Worm (Caenorhabditis elegans): ENCODE data around the gene gtf-2E2.
A peak's percentile ranks its signal among the peaks of the same experiment; 100 is the strongest.

The gtf-2E2 gene

DNA sequence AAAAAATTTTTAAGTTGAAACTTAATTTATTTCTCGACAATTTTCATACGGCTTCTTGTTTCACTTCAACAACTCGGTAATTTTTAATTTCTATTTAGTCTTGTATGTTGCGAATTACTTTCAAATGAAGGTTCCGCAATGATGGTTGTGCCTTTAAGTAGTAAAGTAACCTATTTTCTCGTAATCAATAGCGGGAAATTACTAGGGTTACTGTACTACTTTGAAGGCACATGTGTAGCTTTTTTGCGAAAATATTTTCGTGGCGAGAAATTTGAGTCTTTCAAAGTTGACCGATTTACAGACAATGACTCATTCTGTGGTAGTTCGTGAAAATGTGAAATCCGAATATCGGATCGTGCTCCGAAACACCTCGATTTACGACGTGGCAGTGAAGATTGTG lies 24.1 kb downstream of the gtf-2E2 start, which contains the start of gene B0334.10:
Gene B0334.10, plus strand, starts transcription at position 301 of the 400 bp plus-strand sequence.
- TF ChIP-seq skn-1 (tag; optimal IDR thresholded peaks at IDR 0.05) = no peak
- no peak for TF ChIP-seq snpc-4 (tag; optimal IDR thresholded peaks at IDR 0.05)
- TF ChIP-seq R02D3.7 (tag; optimal IDR thresholded peaks at IDR 0.05) = no peak
- TF ChIP-seq elt-2 (tag; optimal IDR thresholded peaks at IDR 0.05) = no peak
- no peak for TF ChIP-seq nhr-77 (tag; optimal IDR thresholded peaks at IDR 0.05)
- no peak for TF ChIP-seq ceh-82 (tag; optimal IDR thresholded peaks at IDR 0.05)
- TF ChIP-seq elt-1 (tag; optimal IDR thresholded peaks at IDR 0.05) = no peak
- no peak for TF ChIP-seq fkh-2 (tag; optimal IDR thresholded peaks at IDR 0.05)
- no peak for TF ChIP-seq fkh-10 (GFP tag; optimal IDR thresholded peaks at IDR 0.05)
- TF ChIP-seq tbx-2 (tag; optimal IDR thresholded peaks at IDR 0.05) = no peak

DNA sequence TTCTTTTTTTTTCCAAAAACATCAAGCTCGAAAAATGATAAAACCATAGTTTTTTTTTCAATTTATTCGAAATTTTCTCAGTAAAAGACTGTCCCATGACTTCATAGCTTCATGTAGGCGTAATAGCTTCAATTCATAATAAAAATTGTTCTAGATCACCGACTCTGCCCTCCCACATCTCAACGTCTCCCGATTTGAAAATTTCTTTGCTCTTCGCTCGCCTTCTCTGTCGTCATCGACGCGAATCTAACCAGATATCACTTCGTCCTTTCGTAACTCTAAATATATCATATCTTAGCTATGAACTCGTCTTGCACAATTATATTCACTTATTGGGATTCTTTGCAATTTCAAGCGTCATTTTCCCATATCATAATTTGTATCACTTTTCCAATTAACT lies 27.5 kb downstream of the gtf-2E2 start, which contains the start of gene srh-44:
Gene srh-44, plus strand, starts transcription at position 301 of the 400 bp plus-strand sequence.
- TF ChIP-seq zag-1 (tag; optimal IDR thresholded peaks at IDR 0.05) (no peak), egl-27 (tag; optimal IDR thresholded peaks at IDR 0.05) (no peak), nhr-11 (tag; optimal IDR thresholded peaks at IDR 0.05) (no peak), lsy-12 (tag; optimal IDR thresholded peaks at IDR 0.05) (no peak), ztf-11 (tag; optimal IDR thresholded peaks at IDR 0.05) (no peak), nhr-237 (tag; optimal IDR thresholded peaks at IDR 0.05) (no peak), ceh-82 (tag; optimal IDR thresholded peaks at IDR 0.05) (no peak), skn-1 (tag; optimal IDR thresholded peaks at IDR 0.05) (no peak), sea-2 (GFP tag; optimal IDR thresholded peaks at IDR 0.05) (no peak), tbx-2 (tag; optimal IDR thresholded peaks at IDR 0.05) (no peak), fos-1 (tag; optimal IDR thresholded peaks at IDR 0.05) (no peak)

DNA sequence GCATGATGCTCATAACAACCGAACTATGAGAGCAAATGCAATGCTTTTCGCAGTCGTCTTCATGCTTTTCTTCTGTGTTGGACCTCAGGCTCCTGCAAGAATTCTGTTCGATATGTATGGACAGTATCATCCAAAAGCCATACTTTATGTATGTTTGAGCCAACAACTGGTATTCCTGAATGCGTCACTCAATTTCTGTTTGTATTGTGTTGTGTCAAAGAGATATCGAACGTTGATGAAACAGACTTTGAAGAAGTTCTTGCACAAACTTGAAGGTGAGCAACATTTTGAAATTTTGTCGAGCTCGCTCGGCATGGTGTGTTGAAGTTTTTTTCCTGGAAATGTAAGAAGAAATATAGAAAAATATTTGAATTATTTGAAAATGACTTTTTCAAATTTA lies 29.4 kb downstream of the gtf-2E2 start:
- TF ChIP-seq egl-5 (tag; optimal IDR thresholded peaks at IDR 0.05) (no peak), aly-2 (tag; optimal IDR thresholded peaks at IDR 0.05) (no peak), nhr-28 (tag; optimal IDR thresholded peaks at IDR 0.05) (no peak), unc-62 (GFP tag; optimal IDR thresholded peaks at IDR 0.05) (no peak), ama-1 (optimal IDR thresholded peaks at IDR 0.05) (no peak), lin-39 (tag; optimal IDR thresholded peaks at IDR 0.05) (no peak), ceh-9 (tag; optimal IDR thresholded peaks at IDR 0.05) (no peak), ceh-28 (tag; optimal IDR thresholded peaks at IDR 0.05) (no peak), R02D3.7 (tag; optimal IDR thresholded peaks at IDR 0.05) (no peak), sea-2 (GFP tag; optimal IDR thresholded peaks at IDR 0.05) (no peak), elt-1 (tag; optimal IDR thresholded peaks at IDR 0.05) (no peak), nhr-23 (tag; optimal IDR thresholded peaks at IDR 0.05) (no peak), jun-1 (tag; optimal IDR thresholded peaks at IDR 0.05) (no peak), pha-4 (tag; optimal IDR thresholded peaks at IDR 0.05) (no peak), nhr-237 (tag; optimal IDR thresholded peaks at IDR 0.05) (no peak), ceh-16 (tag; optimal IDR thresholded peaks at IDR 0.05) (no peak)

DNA sequence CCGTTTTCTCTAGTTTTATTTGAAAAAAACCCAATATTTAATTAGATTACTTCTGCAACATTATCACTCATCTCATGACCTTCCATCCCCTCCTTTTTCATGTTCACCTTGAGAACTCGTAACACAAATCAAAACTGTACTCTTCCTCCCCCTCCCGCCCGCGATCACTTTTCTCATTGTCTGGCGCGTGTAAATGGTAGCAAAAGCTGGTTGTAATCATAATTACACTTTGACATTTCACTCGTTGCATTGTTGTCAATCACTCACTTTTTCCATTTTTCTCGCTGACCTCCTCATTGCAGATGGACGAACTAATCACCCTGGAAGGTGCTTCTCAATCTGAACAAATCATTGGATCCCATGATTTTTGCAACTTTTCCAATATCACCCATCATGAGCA lies 31.9 kb downstream of the gtf-2E2 start, which contains the start of gene npr-41:
Gene npr-41, plus strand, starts transcription at position 301 of the 400 bp plus-strand sequence.
- no peak for TF ChIP-seq nhr-23 (tag; optimal IDR thresholded peaks at IDR 0.05)
- peak; percentile 69 for TF ChIP-seq nhr-25 (tag; optimal IDR thresholded peaks at IDR 0.05)

DNA sequence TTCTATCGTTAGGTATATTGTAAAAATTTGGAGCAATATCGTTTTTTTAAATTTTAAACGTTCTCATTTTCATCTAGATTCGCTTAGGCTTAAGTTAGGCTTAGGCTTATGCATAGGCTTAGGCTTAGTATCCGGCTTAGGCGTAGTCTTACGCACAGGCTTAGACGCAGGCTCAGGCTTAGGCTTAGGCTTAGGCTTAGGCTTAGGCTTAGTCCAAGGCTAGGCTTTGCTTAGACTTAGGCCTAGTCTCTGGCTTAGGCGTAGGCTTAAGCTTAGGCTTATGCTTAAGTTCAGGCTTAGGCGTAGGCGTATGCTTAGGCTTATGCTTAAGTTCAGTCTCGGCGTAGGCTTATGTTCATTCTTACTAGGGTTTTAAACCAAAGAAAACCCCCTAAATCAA lies 38.5 kb downstream of the gtf-2E2 start:
- no peak for TF ChIP-seq nhr-77 (tag; optimal IDR thresholded peaks at IDR 0.05)
- no peak for TF ChIP-seq ama-1 (optimal IDR thresholded peaks at IDR 0.05)
- TF ChIP-seq nhr-11 (tag; optimal IDR thresholded peaks at IDR 0.05) = no peak
- TF ChIP-seq sea-2 (GFP tag; optimal IDR thresholded peaks at IDR 0.05) = no peak
- no peak for TF ChIP-seq unc-62 (GFP tag; optimal IDR thresholded peaks at IDR 0.05)
- TF ChIP-seq aly-2 (tag; optimal IDR thresholded peaks at IDR 0.05) = no peak
- TF ChIP-seq zag-1 (tag; optimal IDR thresholded peaks at IDR 0.05) = no peak
- no peak for TF ChIP-seq nhr-67 (tag; optimal IDR thresholded peaks at IDR 0.05)
- no peak for TF ChIP-seq ceh-82 (tag; optimal IDR thresholded peaks at IDR 0.05)
- TF ChIP-seq elt-1 (tag; optimal IDR thresholded peaks at IDR 0.05) = no peak
- no peak for TF ChIP-seq ceh-16 (tag; optimal IDR thresholded peaks at IDR 0.05)
- no peak for TF ChIP-seq pqm-1 (tag; optimal IDR thresholded peaks at IDR 0.05)
- no peak for TF ChIP-seq skn-1 (tag; optimal IDR thresholded peaks at IDR 0.05)

DNA sequence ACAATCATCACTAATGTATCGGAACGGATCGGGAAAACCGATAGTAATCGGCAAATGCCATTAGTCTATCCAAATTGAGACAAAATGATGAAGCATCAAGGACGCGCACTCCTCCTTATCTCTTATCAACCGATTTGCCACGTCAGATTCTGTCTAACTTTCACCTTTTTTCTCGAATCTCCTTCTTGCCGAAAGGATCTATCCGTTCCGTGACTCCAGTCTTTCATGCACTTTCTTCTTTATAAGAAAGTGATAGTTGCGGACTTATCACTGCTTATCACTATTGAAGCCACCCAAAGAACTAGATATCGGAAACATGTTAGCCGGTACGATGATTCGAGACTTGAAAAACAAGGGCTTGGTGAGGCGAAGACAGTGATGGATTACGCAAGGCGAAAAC lies 40.3 kb downstream of the gtf-2E2 start:
- TF ChIP-seq mdl-1 (tag; optimal IDR thresholded peaks at IDR 0.05) = no peak
- peak; percentile 49 for TF ChIP-seq nhr-23 (tag; optimal IDR thresholded peaks at IDR 0.05)
- peak; percentile 39 for TF ChIP-seq tbx-2 (tag; optimal IDR thresholded peaks at IDR 0.05)
- no peak for TF ChIP-seq nhr-76 (tag; optimal IDR thresholded peaks at IDR 0.05)
- TF ChIP-seq nhr-43 (tag; optimal IDR thresholded peaks at IDR 0.05; ENCODE audit: poor library complexity, severe bottlenecking) = peak; percentile 81
- TF ChIP-seq R02D3.7 (tag; optimal IDR thresholded peaks at IDR 0.05) = no peak
- no peak for TF ChIP-seq eor-1 (tag; optimal IDR thresholded peaks at IDR 0.05)
- TF ChIP-seq ztf-4 (tag; optimal IDR thresholded peaks at IDR 0.05) = no peak
- no peak for TF ChIP-seq hmg-11 (tag; optimal IDR thresholded peaks at IDR 0.05)
- TF ChIP-seq pha-4 (tag; optimal IDR thresholded peaks at IDR 0.05) = no peak
- no peak for TF ChIP-seq skn-1 (tag; optimal IDR thresholded peaks at IDR 0.05)
- TF ChIP-seq daf-12 (tag; optimal IDR thresholded peaks at IDR 0.05) = no peak
- TF ChIP-seq nhr-237 (tag; optimal IDR thresholded peaks at IDR 0.05) = no peak
- no peak for TF ChIP-seq fkh-10 (GFP tag; optimal IDR thresholded peaks at IDR 0.05)
- no peak for TF ChIP-seq snpc-4 (tag; optimal IDR thresholded peaks at IDR 0.05)
- TF ChIP-seq nhr-77 (tag; optimal IDR thresholded peaks at IDR 0.05) = no peak
- TF ChIP-seq jun-1 (tag; optimal IDR thresholded peaks at IDR 0.05) = no peak
- no peak for TF ChIP-seq ama-1 (optimal IDR thresholded peaks at IDR 0.05)
- no peak for TF ChIP-seq lin-39 (tag; optimal IDR thresholded peaks at IDR 0.05)
- no peak for TF ChIP-seq unc-39 (tag; optimal IDR thresholded peaks at IDR 0.05)
- TF ChIP-seq ceh-16 (tag; optimal IDR thresholded peaks at IDR 0.05) = no peak
- TF ChIP-seq lsy-12 (tag; optimal IDR thresholded peaks at IDR 0.05) = no peak
- no peak for TF ChIP-seq ztf-11 (tag; optimal IDR thresholded peaks at IDR 0.05)
- no peak for TF ChIP-seq aly-2 (tag; optimal IDR thresholded peaks at IDR 0.05)
- TF ChIP-seq nhr-25 (tag; optimal IDR thresholded peaks at IDR 0.05) = peak; percentile 60
